Fruit fly (Drosophila melanogaster): ENCODE data around the gene CG2993.

- TF ChIP-seq psq (optimal IDR thresholded peaks at IDR 0.05) (no peak), Myc (optimal IDR thresholded peaks at IDR 0.05) (no peak), ttk (optimal IDR thresholded peaks at IDR 0.05) (no peak), h (optimal IDR thresholded peaks at IDR 0.05) (no peak), insv (optimal IDR thresholded peaks at IDR 0.05) (no peak)
Measured at dm6 chr3R:7793855-7794254, 16.0 kb downstream of the CG2993 start, which contains the start of gene CG2641.

Measured in Kc167 (cell line).